Fruit fly (Drosophila melanogaster) whole organism, embryonic: ENCODE measurements around the gene CG5913.
A peak's percentile ranks its signal among the peaks of the same experiment; 100 is the strongest.

Source experiments
- BEAF-32 ChIP-seq: fragments of 200-800 bp; sonication (Bioruptor generic); optimal IDR thresholded peaks from 3 replicates; lab custom pipeline; 2017; ENCODE audit warnings: missing biosample characterization, missing genetic modification characterization, mild to moderate bottlenecking, moderate library complexity, missing genetic modification reagents
- CG10565 ChIP-seq: fragments of 200-800 bp; sonication (Bioruptor generic); optimal IDR thresholded peaks from 3 replicates; lab custom pipeline; 2016; ENCODE audit warnings: missing biosample characterization, mild to moderate bottlenecking, missing genetic modification characterization
- CG12391 ChIP-seq: fragments of 200-800 bp; sonication (Bioruptor generic); optimal IDR thresholded peaks from 3 replicates; lab custom pipeline; 2018; ENCODE audit warnings: missing biosample characterization, mild to moderate bottlenecking, missing genetic modification characterization, moderate library complexity
- CG12659 ChIP-seq: fragments of 200-800 bp; sonication (Bioruptor generic); optimal IDR thresholded peaks from 3 replicates; lab custom pipeline; 2017; ENCODE audit warnings: mild to moderate bottlenecking, missing biosample characterization, missing genetic modification reagents, missing genetic modification characterization
- CG13123 ChIP-seq: fragments of 200-800 bp; sonication (Bioruptor generic); optimal IDR thresholded peaks from 2 replicates; lab custom pipeline; 2016; ENCODE audit warnings: missing biosample characterization, missing genetic modification characterization
- CG13296 ChIP-seq: fragments of 200-800 bp; sonication (Bioruptor generic); optimal IDR thresholded peaks from 3 replicates; lab custom pipeline; 2018; ENCODE audit warnings: missing biosample characterization, mild to moderate bottlenecking, missing genetic modification characterization
- CG13424 ChIP-seq: fragments of 200-800 bp; sonication (Bioruptor generic); optimal IDR thresholded peaks from 2 replicates; lab custom pipeline; 2019; ENCODE audit warnings: missing biosample characterization, mild to moderate bottlenecking, missing genetic modification characterization, moderate library complexity
- CG1647 ChIP-seq: fragments of 200-800 bp; sonication (Bioruptor generic); optimal IDR thresholded peaks from 3 replicates; lab custom pipeline; 2016; ENCODE audit warnings: missing biosample characterization, missing genetic modification characterization
- CG16813 ChIP-seq: fragments of 200-800 bp; sonication (Bioruptor generic); IDR thresholded peaks from 3 replicates; pipeline ENCODE4 v1.3.6; 2022; ENCODE audit warnings: missing biosample characterization, missing genetic modification characterization; ENCODE audit not compliant: partially characterized antibody
- CG18262 ChIP-seq: fragments of 200-800 bp; optimal IDR thresholded peaks from 3 replicates; lab custom pipeline; 2019; ENCODE audit warnings: missing biosample characterization, mild to moderate bottlenecking, missing genetic modification characterization, moderate library complexity
- CG18764 ChIP-seq: fragments of 200-800 bp; sonication (Bioruptor generic); optimal IDR thresholded peaks from 3 replicates; lab custom pipeline; 2016; ENCODE audit warnings: missing biosample characterization, missing genetic modification characterization
- CG30020 ChIP-seq: fragments of 200-800 bp; optimal IDR thresholded peaks from 2 replicates; lab custom pipeline; 2019; ENCODE audit warnings: missing biosample characterization, mild to moderate bottlenecking, missing genetic modification characterization, moderate library complexity
- CG32532 ChIP-seq: fragments of 200-800 bp; sonication (Bioruptor generic); IDR thresholded peaks from 2 replicates; pipeline ENCODE4 v1.3.6; 2022; ENCODE audit warnings: missing biosample characterization, missing genetic modification characterization
- CG3281 ChIP-seq: fragments of 200-800 bp; sonication (Bioruptor generic); optimal IDR thresholded peaks from 3 replicates; lab custom pipeline; 2017; ENCODE audit warnings: missing biosample characterization, mild to moderate bottlenecking, missing genetic modification characterization
- CG7556 ChIP-seq: fragments of 200-800 bp; sonication (Bioruptor generic); optimal IDR thresholded peaks from 2 replicates; lab custom pipeline; 2017; ENCODE audit warnings: missing biosample characterization, mild to moderate bottlenecking, missing genetic modification characterization
- CG7928 ChIP-seq: fragments of 200-800 bp; sonication (Bioruptor generic); optimal IDR thresholded peaks from 2 replicates; lab custom pipeline; 2017; ENCODE audit warnings: missing biosample characterization, mild to moderate bottlenecking, missing genetic modification characterization
- CG8290 ChIP-seq, 3 experiments: fragments of 200-800 bp; sonication (Bioruptor generic); optimal IDR thresholded peaks; 2 replicates each; lab custom pipeline; 2016 to 2019; ENCODE audit warnings: missing biosample characterization in 3 of 3, missing genetic modification characterization in 3 of 3, mild to moderate bottlenecking in 2 of 3, moderate library complexity in 1 of 3
- CG8924 ChIP-seq: fragments of 200-800 bp; optimal IDR thresholded peaks from 3 replicates; lab custom pipeline; 2019; ENCODE audit warnings: missing biosample characterization, mild to moderate bottlenecking, missing genetic modification characterization, moderate library complexity
- CG9932 ChIP-seq: fragments of 200-800 bp; sonication (Bioruptor generic); IDR thresholded peaks from 2 replicates; pipeline ENCODE4 v1.3.6; 2022; ENCODE audit warnings: missing biosample characterization, missing genetic modification characterization
- Camta ChIP-seq: fragments of 200-800 bp; sonication (Bioruptor generic); optimal IDR thresholded peaks from 2 replicates; lab custom pipeline; 2016; ENCODE audit warnings: missing biosample characterization, missing genetic modification characterization
- HLH3B ChIP-seq: fragments of 200-800 bp; sonication (Bioruptor generic); IDR thresholded peaks from 2 replicates; pipeline ENCODE4 v1.3.6; 2022; ENCODE audit warnings: missing biosample characterization, missing genetic modification characterization
- Hr78 ChIP-seq, 2 experiments: fragments of 200-800 bp in 1 of 2; fragments of >200 bp in 1 of 2; sonication (Bioruptor generic) in 1 of 2; optimal IDR thresholded peaks; 2 replicates each; lab custom pipeline; 2017 to 2019; ENCODE audit warnings: missing biosample characterization in 2 of 2, missing genetic modification characterization in 2 of 2, mild to moderate bottlenecking in 1 of 2, moderate library complexity in 1 of 2
- NC2α ChIP-seq: fragments of 200-800 bp; sonication (Bioruptor generic); optimal IDR thresholded peaks from 2 replicates; lab custom pipeline; 2016; ENCODE audit warnings: missing biosample characterization, missing genetic modification characterization
- NFAT ChIP-seq: fragments of 200-800 bp; sonication (Bioruptor generic); IDR thresholded peaks from 2 replicates; pipeline ENCODE4 v1.3.6; 2022; ENCODE audit warnings: missing biosample characterization, missing genetic modification characterization
- Opbp ChIP-seq: fragments of 200-800 bp; sonication (Bioruptor generic); IDR thresholded peaks from 3 replicates; pipeline ENCODE4 v1.3.6; 2022; ENCODE audit warnings: missing biosample characterization, missing genetic modification characterization; ENCODE audit not compliant: partially characterized antibody
- Ssrp ChIP-seq: fragments of 200-800 bp; sonication (Bioruptor generic); optimal IDR thresholded peaks from 2 replicates; lab custom pipeline; 2018; ENCODE audit warnings: missing biosample characterization, mild to moderate bottlenecking, missing genetic modification characterization, moderate library complexity
- ase ChIP-seq: fragments of 200-800 bp; sonication (Bioruptor generic); IDR thresholded peaks from 3 replicates; pipeline ENCODE4 v1.3.6; 2022; ENCODE audit warnings: missing biosample characterization, missing genetic modification characterization
- bsh ChIP-seq, 2 experiments: fragments of 200-800 bp; sonication (Bioruptor generic); optimal IDR thresholded peaks; 2 replicates each; lab custom pipeline; 2017 to 2018; ENCODE audit warnings: mild to moderate bottlenecking in 2 of 2, missing biosample characterization in 2 of 2, missing genetic modification characterization in 2 of 2, moderate library complexity in 1 of 2
- caup ChIP-seq: fragments of 200-800 bp; sonication (Bioruptor generic); optimal IDR thresholded peaks from 3 replicates; lab custom pipeline; 2017; ENCODE audit warnings: missing biosample characterization, mild to moderate bottlenecking, missing genetic modification characterization, moderate library complexity; ENCODE audit not compliant: severe bottlenecking
- cwo ChIP-seq: fragments of 200-800 bp; sonication (Bioruptor generic); optimal IDR thresholded peaks from 3 replicates; lab custom pipeline; 2017; ENCODE audit warnings: missing biosample characterization, missing genetic modification characterization, mild to moderate bottlenecking, moderate library complexity, missing genetic modification reagents
- fd64A ChIP-seq: fragments of 200-800 bp; sonication (Bioruptor generic); optimal IDR thresholded peaks from 3 replicates; lab custom pipeline; 2018; ENCODE audit warnings: missing biosample characterization, mild to moderate bottlenecking, missing genetic modification characterization
- fd96Cb ChIP-seq: fragments of 200-800 bp; sonication (Bioruptor generic); optimal IDR thresholded peaks from 2 replicates; lab custom pipeline; 2018; ENCODE audit warnings: missing biosample characterization, mild to moderate bottlenecking, missing genetic modification characterization, moderate library complexity
- ham ChIP-seq: fragments of 200-800 bp; sonication (Bioruptor generic); IDR thresholded peaks from 2 replicates; pipeline ENCODE4 v1.3.6; 2022; ENCODE audit warnings: missing biosample characterization, missing genetic modification characterization
- knrl ChIP-seq: fragments of 200-800 bp; sonication (Bioruptor generic); IDR thresholded peaks from 3 replicates; pipeline ENCODE4 v1.3.6; 2022; ENCODE audit warnings: missing biosample characterization, missing genetic modification characterization; ENCODE audit not compliant: partially characterized antibody
- lab ChIP-seq: fragments of 200-800 bp; sonication (Bioruptor generic); optimal IDR thresholded peaks from 3 replicates; lab custom pipeline; 2017; ENCODE audit warnings: missing biosample characterization, missing genetic modification characterization, mild to moderate bottlenecking, moderate library complexity, missing genetic modification reagents
- lola ChIP-seq, 3 experiments: fragments of >200 bp in 2 of 3; fragments of 200-800 bp in 1 of 3; sonication (Bioruptor generic) in 1 of 3; optimal IDR thresholded peaks; 2 replicates each; lab custom pipeline; 2017 to 2019; ENCODE audit warnings: missing biosample characterization in 3 of 3, missing genetic modification characterization in 3 of 3, mild to moderate bottlenecking in 1 of 3, moderate library complexity in 1 of 3
- pita ChIP-seq: fragments of 200-800 bp; sonication (Bioruptor generic); optimal IDR thresholded peaks from 2 replicates; lab custom pipeline; 2017; ENCODE audit warnings: missing biosample characterization, mild to moderate bottlenecking, missing genetic modification characterization
- pros ChIP-seq: fragments of 200-800 bp; sonication (Bioruptor generic); optimal IDR thresholded peaks from 3 replicates; lab custom pipeline; 2019; ENCODE audit warnings: missing biosample characterization, mild to moderate bottlenecking, missing genetic modification characterization, moderate library complexity
- ranshi ChIP-seq: fragments of 200-800 bp; sonication (Bioruptor generic); IDR thresholded peaks from 2 replicates; pipeline ENCODE4 v1.3.6; 2022; ENCODE audit warnings: missing biosample characterization, missing genetic modification characterization
- sd ChIP-seq: fragments of 200-800 bp; sonication (Bioruptor generic); optimal IDR thresholded peaks from 3 replicates; lab custom pipeline; 2018; ENCODE audit warnings: missing biosample characterization, mild to moderate bottlenecking, missing genetic modification characterization, moderate library complexity
- sens ChIP-seq: fragments of 200-800 bp; sonication (Bioruptor generic); peaks from one replicate; lab custom pipeline; 2016; ENCODE audit warnings: missing biosample characterization, missing genetic modification characterization
- shn ChIP-seq: fragments of 200-800 bp; sonication (Bioruptor generic); optimal IDR thresholded peaks from 3 replicates; lab custom pipeline; 2016; ENCODE audit warnings: missing biosample characterization, missing genetic modification characterization
- sna ChIP-seq: fragments of 200-800 bp; sonication (Bioruptor generic); IDR thresholded peaks from 2 replicates; pipeline ENCODE4 v1.3.6; 2022; ENCODE audit warnings: missing biosample characterization, missing genetic modification characterization; ENCODE audit not compliant: partially characterized antibody
- trh ChIP-seq: fragments of 200-800 bp; sonication (Bioruptor generic); optimal IDR thresholded peaks from 2 replicates; lab custom pipeline; 2016; ENCODE audit warnings: missing biosample characterization, missing genetic modification characterization
- twi ChIP-seq: fragments of 200-800 bp; optimal IDR thresholded peaks from 2 replicates; lab custom pipeline; 2019; ENCODE audit warnings: missing biosample characterization, mild to moderate bottlenecking, missing genetic modification characterization, moderate library complexity
- unpg ChIP-seq: fragments of 200-800 bp; sonication (Bioruptor generic); optimal IDR thresholded peaks from 3 replicates; lab custom pipeline; 2018; ENCODE audit warnings: missing biosample characterization, mild to moderate bottlenecking, missing genetic modification characterization, moderate library complexity
- usp ChIP-seq: fragments of >200 bp; optimal IDR thresholded peaks from 2 replicates; lab custom pipeline; 2017; ENCODE audit warnings: missing biosample characterization, missing genetic modification characterization
- yki ChIP-seq: fragments of >200 bp; optimal IDR thresholded peaks from 3 replicates; lab custom pipeline; 2018

Gene CG5913

DNA sequence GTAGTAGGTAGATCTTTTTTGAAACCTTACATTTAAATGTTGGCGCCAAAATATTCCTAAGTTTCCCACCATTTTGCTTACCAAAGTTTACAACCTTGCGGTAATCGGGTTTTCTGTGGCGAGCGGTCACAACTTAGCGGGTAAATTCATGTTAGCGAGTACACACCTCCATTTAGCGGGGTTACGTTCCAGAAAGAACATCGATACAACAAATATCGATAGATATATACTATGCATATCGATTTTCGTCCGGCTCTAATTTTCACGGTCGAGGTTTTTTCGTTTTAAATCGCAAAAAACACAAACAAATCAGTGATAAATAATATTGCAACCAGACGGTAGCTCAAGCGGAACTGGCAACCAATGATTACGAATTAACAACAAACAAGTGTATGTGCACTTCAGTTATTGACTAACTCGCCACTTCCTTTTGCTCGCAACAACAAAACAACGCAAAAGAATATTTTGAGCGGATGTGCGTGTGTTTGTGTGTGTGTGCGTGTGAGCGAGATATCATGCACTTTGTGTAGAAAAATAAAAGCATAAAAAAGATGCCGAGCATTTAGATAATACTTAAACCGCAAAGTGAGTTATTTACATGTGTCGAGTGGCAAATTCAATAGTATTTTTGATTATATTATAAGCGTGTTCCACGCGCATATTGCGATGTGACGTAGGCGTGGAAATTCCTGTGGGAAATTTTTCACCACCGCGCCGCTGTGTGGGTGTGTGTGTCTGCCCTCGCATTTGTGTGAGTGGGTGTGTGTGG is 4.8 kb upstream of the CG5913 start, which contains the start of gene Lnk (continued):
- TF ChIP-seq CG10565 (GFP tag; lab: Kevin White, UChicago) (no peak), CG7556 (GFP tag; lab: Kevin White, UChicago) (no peak), knrl (GFP tag; lab: Robert Waterston, UW) (peak; percentile 88), pita (peak; percentile 98), CG18262 (tag; lab: Kevin White, UChicago) (no peak), twi (tag; lab: Kevin White, UChicago) (no peak), CG13123 (no peak), Opbp (peak; percentile 95), CG18764 (GFP tag; lab: Kevin White, UChicago) (no peak), CG30020 (tag; lab: Kevin White, UChicago) (peak; percentile 12), Hr78 (GFP tag; optimal IDR thresholded peaks at IDR 0.05; lab: Kevin White, UChicago) (no peak), Camta (GFP tag; lab: Kevin White, UChicago) (no peak), Ssrp (tag; lab: Kevin White, UChicago) (no peak), CG3281 (GFP tag; lab: Kevin White, UChicago) (no peak), lola (GFP tag; optimal IDR thresholded peaks at IDR 0.05; lab: Kevin White, UChicago) (no peak), CG32532 (GFP tag; lab: Robert Waterston, UW) (no peak), ham (GFP tag; lab: Robert Waterston, UW) (no peak), BEAF-32 (peak; percentile 96), CG12391 (tag; lab: Kevin White, UChicago) (peak; percentile 22), unpg (GFP tag; lab: Kevin White, UChicago) (no peak), fd64A (GFP tag; lab: Kevin White, UChicago) (no peak), pros (GFP tag; lab: Kevin White, UChicago) (peak; percentile 46), fd96Cb (no peak), CG1647 (GFP tag; lab: Kevin White, UChicago) (peak; percentile 2), CG12659 (peak; percentile 73), lab (GFP tag; lab: Kevin White, UChicago) (no peak), NFAT (GFP tag; lab: Robert Waterston, UW) (no peak; the same call in 1 of the 2 replicates), CG16813 (GFP tag; lab: Robert Waterston, UW) (peak; percentile 89), sens (GFP tag; lab: Kevin White, UChicago) (peak; percentile 69), CG13424 (no peak), shn (peak; percentile 18), CG7928 (GFP tag; lab: Kevin White, UChicago) (no peak), HLH3B (GFP tag; lab: Robert Waterston, UW) (no peak), ranshi (no peak), CG9932 (peak; percentile 69), ase (GFP tag; lab: Robert Waterston, UW) (no peak), caup (no peak), trh (GFP tag; lab: Kevin White, UChicago) (peak; percentile 17), yki (no peak), cwo (GFP tag; lab: Kevin White, UChicago) (no peak), CG13296 (GFP tag; lab: Kevin White, UChicago) (peak; percentile 20), sna (GFP tag; lab: Robert Waterston, UW) (peak; percentile 70), sd (tag; lab: Kevin White, UChicago) (peak; percentile 90), CG8924 (tag; lab: Kevin White, UChicago) (peak; percentile 57), bsh (GFP tag; optimal IDR thresholded peaks at IDR 0.05; lab: Kevin White, UChicago) (peak in 1 of 2 experiments; percentile 71), usp (GFP tag; lab: Kevin White, UChicago) (no peak), CG8290 (GFP tag; optimal IDR thresholded peaks at IDR 0.05; lab: Kevin White, UChicago) (no peak), CG8290 (tag; optimal IDR thresholded peaks at IDR 0.05; lab: Kevin White, UChicago) (peak in 1 of 2 experiments; percentile 60), NC2α (GFP tag; lab: Kevin White, UChicago) (no peak)
